Worm (Caenorhabditis elegans) whole organism, late embryonic: Measurements from ENCODE around the gene col-33.

Source experiments
- C08G9.2 ChIP-seq: sonication (generic microtip); optimal IDR thresholded peaks from 2 replicates; lab custom pipeline; 2016; ENCODE audit warnings: mild to moderate bottlenecking, missing genetic modification characterization, moderate library complexity, missing compliant biosample characterization
- C38D4.7 ChIP-seq: fragments of 200-800 bp; sonication (Bioruptor generic); optimal IDR thresholded peaks from 2 replicates; lab custom pipeline; 2018; ENCODE audit warnings: mild to moderate bottlenecking, missing genetic modification characterization, moderate library complexity, missing compliant biosample characterization
- F13H6.1 ChIP-seq: sonication (generic microtip); optimal IDR thresholded peaks from 2 replicates; lab custom pipeline; 2016; ENCODE audit warnings: missing genetic modification characterization, missing compliant biosample characterization
- K02D7.2 ChIP-seq: sonication (generic microtip); optimal IDR thresholded peaks from 2 replicates; lab custom pipeline; 2017; ENCODE audit warnings: mild to moderate bottlenecking, missing genetic modification characterization, missing compliant biosample characterization
- K09A11.1 ChIP-seq: sonication (generic microtip); optimal IDR thresholded peaks from 2 replicates; lab custom pipeline; 2017; ENCODE audit warnings: antibody characterized with exemption, mild to moderate bottlenecking, missing genetic modification characterization, missing compliant biosample characterization; ENCODE audit not compliant: insufficient read depth
- ama-1 ChIP-seq: fragments of 150-350 bp; optimal IDR thresholded peaks from 2 replicates; lab custom pipeline; 2014
- ceh-14 ChIP-seq: sonication (generic microtip); optimal IDR thresholded peaks from 2 replicates; lab custom pipeline; 2016; ENCODE audit warnings: missing genotype, missing genetic modification characterization, missing compliant biosample characterization
- ceh-19 ChIP-seq: fragments of 200-800 bp; sonication (Bioruptor generic); optimal IDR thresholded peaks from 2 replicates; lab custom pipeline; 2018; ENCODE audit warnings: mild to moderate bottlenecking, missing genetic modification characterization, missing compliant biosample characterization
- ceh-2 ChIP-seq: sonication (generic microtip); optimal IDR thresholded peaks from 2 replicates; lab custom pipeline; 2016; ENCODE audit warnings: missing genotype, missing genetic modification characterization, missing compliant biosample characterization
- ceh-31 ChIP-seq: sonication (generic microtip); optimal IDR thresholded peaks from 2 replicates; lab custom pipeline; 2016; ENCODE audit warnings: missing genetic modification characterization, missing compliant biosample characterization
- ceh-48 ChIP-seq: sonication (generic microtip); optimal IDR thresholded peaks from 2 replicates; lab custom pipeline; 2016; ENCODE audit warnings: missing genetic modification characterization, inconsistent platforms, missing compliant biosample characterization
- ceh-6 ChIP-seq: fragments of 200-800 bp; sonication (Bioruptor generic); optimal IDR thresholded peaks from 2 replicates; lab custom pipeline; 2018; ENCODE audit warnings: mild to moderate bottlenecking, missing genetic modification characterization, missing compliant biosample characterization
- ceh-9 ChIP-seq: sonication (generic microtip); optimal IDR thresholded peaks from 2 replicates; lab custom pipeline; 2016; ENCODE audit warnings: mild to moderate bottlenecking, missing genetic modification characterization, inconsistent platforms, missing compliant biosample characterization
- dmd-4 ChIP-seq: sonication (generic microtip); optimal IDR thresholded peaks from 2 replicates; lab custom pipeline; 2016; ENCODE audit warnings: borderline replicate concordance, missing genetic modification characterization, missing compliant biosample characterization
- elt-2 ChIP-seq: sonication (generic microtip); optimal IDR thresholded peaks from 2 replicates; lab custom pipeline; 2016; ENCODE audit warnings: missing genetic modification reagents, missing genetic modification characterization, missing compliant biosample characterization
- elt-4 ChIP-seq: sonication (generic microtip); optimal IDR thresholded peaks from 2 replicates; lab custom pipeline; 2016; ENCODE audit warnings: missing genetic modification characterization, missing compliant biosample characterization
- ets-4 ChIP-seq: sonication (generic microtip); optimal IDR thresholded peaks from 2 replicates; lab custom pipeline; 2016; ENCODE audit warnings: missing genetic modification characterization, missing compliant biosample characterization
- eyg-1 ChIP-seq: sonication (generic microtip); optimal IDR thresholded peaks from 2 replicates; lab custom pipeline; 2016; ENCODE audit warnings: missing genotype, missing genetic modification characterization, missing compliant biosample characterization
- fax-1 ChIP-seq: sonication (generic microtip); optimal IDR thresholded peaks from 2 replicates; lab custom pipeline; 2016; ENCODE audit warnings: missing genotype, missing genetic modification characterization, missing compliant biosample characterization
- hlh-15 ChIP-seq: sonication (generic microtip); optimal IDR thresholded peaks from 2 replicates; lab custom pipeline; 2016; ENCODE audit warnings: missing genetic modification characterization, missing compliant biosample characterization
- lin-11 ChIP-seq: fragments of 200-800 bp; sonication (Bioruptor generic); optimal IDR thresholded peaks from 2 replicates; lab custom pipeline; 2018; ENCODE audit warnings: mild to moderate bottlenecking, missing genetic modification characterization, missing compliant biosample characterization
- madf-2 ChIP-seq: sonication (generic microtip); optimal IDR thresholded peaks from 2 replicates; lab custom pipeline; 2017; ENCODE audit warnings: missing genetic modification characterization, missing compliant biosample characterization
- mec-3 ChIP-seq: sonication (generic microtip); optimal IDR thresholded peaks from 2 replicates; lab custom pipeline; 2016; ENCODE audit warnings: borderline replicate concordance, missing genetic modification characterization, missing compliant biosample characterization
- nfya-1 ChIP-seq: sonication (generic microtip); optimal IDR thresholded peaks from 2 replicates; lab custom pipeline; 2017; ENCODE audit warnings: missing genetic modification characterization, mild to moderate bottlenecking, missing compliant biosample characterization, antibody characterized with exemption, moderate library complexity
- odd-2 ChIP-seq: sonication (generic microtip); optimal IDR thresholded peaks from 2 replicates; lab custom pipeline; 2017; ENCODE audit warnings: antibody characterized with exemption, mild to moderate bottlenecking, missing genetic modification characterization, missing compliant biosample characterization
- pag-3 ChIP-seq: sonication (generic microtip); optimal IDR thresholded peaks from 2 replicates; lab custom pipeline; 2016; ENCODE audit warnings: missing compliant biosample characterization, missing genetic modification characterization, borderline replicate concordance
- pat-9 ChIP-seq: fragments of 200-800 bp; sonication (Bioruptor generic); optimal IDR thresholded peaks from 2 replicates; lab custom pipeline; 2018; ENCODE audit warnings: mild to moderate bottlenecking, missing genetic modification characterization, moderate library complexity, missing compliant biosample characterization
- pha-2 ChIP-seq: sonication (generic microtip); optimal IDR thresholded peaks from 2 replicates; lab custom pipeline; 2017; ENCODE audit warnings: mild to moderate bottlenecking, missing genetic modification characterization, missing compliant biosample characterization
- pqm-1 ChIP-seq: sonication (generic microtip); optimal IDR thresholded peaks from 2 replicates; lab custom pipeline; 2016; ENCODE audit warnings: missing genetic modification characterization, missing compliant biosample characterization
- ref-2 ChIP-seq: sonication (generic microtip); optimal IDR thresholded peaks from 2 replicates; lab custom pipeline; 2016; ENCODE audit warnings: missing genetic modification characterization, missing compliant biosample characterization
- sox-4 ChIP-seq: sonication (generic microtip); optimal IDR thresholded peaks from 2 replicates; lab custom pipeline; 2017; ENCODE audit warnings: mild to moderate bottlenecking, missing genetic modification characterization, inconsistent platforms, missing compliant biosample characterization
- tbx-2 ChIP-seq: sonication (generic microtip); optimal IDR thresholded peaks from 2 replicates; lab custom pipeline; 2016; ENCODE audit warnings: missing genetic modification characterization, missing compliant biosample characterization
- tbx-7 ChIP-seq: sonication (generic microtip); optimal IDR thresholded peaks from 2 replicates; lab custom pipeline; 2016; ENCODE audit warnings: missing genotype, missing genetic modification characterization, missing compliant biosample characterization
- ttx-3 ChIP-seq: sonication (generic microtip); optimal IDR thresholded peaks from 2 replicates; lab custom pipeline; 2016; ENCODE audit warnings: missing genetic modification reagents, missing genetic modification characterization, missing compliant biosample characterization

col-33 gene

ce11 chrIV:4225851-4226250 is 37.2 kb upstream of the col-33 start, which contains the start of gene srbc-71:
srbc-71 (minus strand) TSS chrIV:4225951.
- TF ChIP-seq madf-2 (tag; lab: Kevin White, UChicago) (no peak), ceh-48 (tag; lab: Kevin White, UChicago) (no peak), pqm-1 (tag; lab: Kevin White, UChicago) (no peak), ceh-19 (GFP tag; lab: Kevin White, UChicago) (no peak)

- TF ChIP-seq ceh-6 (GFP tag; lab: Kevin White, UChicago) (no peak), ama-1 (lab: Kevin White, UChicago) (no peak), elt-4 (no peak), C38D4.7 (GFP tag; lab: Kevin White, UChicago) (no peak), F13H6.1 (tag; lab: Kevin White, UChicago) (no peak), ceh-14 (tag; lab: Kevin White, UChicago) (no peak), dmd-4 (tag; lab: Kevin White, UChicago) (no peak), tbx-2 (tag; lab: Kevin White, UChicago) (no peak), eyg-1 (tag; lab: Kevin White, UChicago) (no peak), ref-2 (tag; lab: Kevin White, UChicago) (no peak), pag-3 (tag; lab: Kevin White, UChicago) (no peak), fax-1 (tag; lab: Kevin White, UChicago) (no peak), K09A11.1 (tag; lab: Kevin White, UChicago) (no peak), madf-2 (tag; lab: Kevin White, UChicago) (no peak), ceh-2 (no peak), K02D7.2 (tag; lab: Kevin White, UChicago) (no peak), sox-4 (tag; lab: Kevin White, UChicago) (no peak)
These were observed 35.2 kb upstream of the col-33 start, which contains the start of gene srbc-70 for ce11 chrIV:4227917-4228316. srbc-70 (minus strand) TSS chrIV:4228017.

ce11 chrIV:4235315-4236024 is 27.6 kb upstream of the col-33 start, which contains the start of the genes zipt-2.2 and dpy-13:
zipt-2.2 (minus strand) TSS chrIV:4235365.
dpy-13 (plus strand) TSS chrIV:4235614.
- no peak for TF ChIP-seq ceh-9

ce11 chrIV:4236025-4236407 is 27.1 kb upstream of the col-33 start:
- TF ChIP-seq ttx-3 (tag; lab: Kevin White, UChicago): no peak
- no peak for TF ChIP-seq pha-2 (tag; lab: Kevin White, UChicago)
- no peak for TF ChIP-seq odd-2
- no peak for TF ChIP-seq lin-11
- peak; percentile 25 for TF ChIP-seq mec-3 (tag; lab: Kevin White, UChicago)
- peak; percentile 1 for TF ChIP-seq C08G9.2 (tag; lab: Kevin White, UChicago)
- no peak for TF ChIP-seq ceh-31

- TF ChIP-seq elt-2 (tag; lab: Kevin White, UChicago) (no peak), pat-9 (no peak), tbx-7 (tag; lab: Kevin White, UChicago) (no peak), ets-4 (tag; lab: Kevin White, UChicago) (no peak), nfya-1 (tag; lab: Kevin White, UChicago) (no peak), hlh-15 (tag; lab: Kevin White, UChicago) (no peak)
These were observed 26.4 kb upstream of the col-33 start for ce11 chrIV:4236671-4237070.
